Fruit fly (Drosophila melanogaster): ENCODE data around the gene Idgf4.
A peak's percentile ranks its signal among the peaks of the same experiment; 100 is the strongest.

Idgf4 gene

DNA sequence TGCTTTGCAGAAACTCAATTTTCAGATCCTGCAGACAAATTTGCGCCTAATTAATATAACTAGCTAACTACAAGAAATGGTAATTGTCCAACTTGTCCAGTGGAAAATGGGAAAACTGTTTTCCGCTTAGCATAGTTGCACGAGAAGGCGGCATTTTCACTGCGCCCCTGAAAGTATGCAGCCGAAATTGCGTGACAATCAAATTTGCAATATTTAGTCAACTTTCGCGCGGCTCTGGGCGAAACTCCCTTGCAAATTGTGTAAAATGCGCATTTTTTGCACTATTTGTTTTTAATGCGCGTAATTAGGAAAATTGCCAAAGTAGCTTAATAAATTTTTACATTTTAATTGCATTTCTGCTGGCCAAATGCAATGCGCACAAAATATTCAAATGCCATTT is 41.1 kb downstream of the Idgf4 start:
- TF ChIP-seq Hnf4 (GFP tag; optimal IDR thresholded peaks at IDR 0.05) (no peak), Myc (optimal IDR thresholded peaks at IDR 0.05) (peak; percentile 58), br (GFP tag; optimal IDR thresholded peaks at IDR 0.05) (no peak), fru (GFP tag; optimal IDR thresholded peaks at IDR 0.05) (no peak), Dif (GFP tag; optimal IDR thresholded peaks at IDR 0.05; ENCODE audit: partially characterized antibody) (no peak)

dm6 chrX:9885363-9885762 is 45.4 kb downstream of the Idgf4 start:
- TF ChIP-seq Rel (GFP tag; optimal IDR thresholded peaks at IDR 0.05) (no peak), Rel (tag; optimal IDR thresholded peaks at IDR 0.05) (peak; percentile 78), CrebA (GFP tag; optimal IDR thresholded peaks at IDR 0.05; ENCODE audit: borderline replicate concordance) (no peak)

DNA sequence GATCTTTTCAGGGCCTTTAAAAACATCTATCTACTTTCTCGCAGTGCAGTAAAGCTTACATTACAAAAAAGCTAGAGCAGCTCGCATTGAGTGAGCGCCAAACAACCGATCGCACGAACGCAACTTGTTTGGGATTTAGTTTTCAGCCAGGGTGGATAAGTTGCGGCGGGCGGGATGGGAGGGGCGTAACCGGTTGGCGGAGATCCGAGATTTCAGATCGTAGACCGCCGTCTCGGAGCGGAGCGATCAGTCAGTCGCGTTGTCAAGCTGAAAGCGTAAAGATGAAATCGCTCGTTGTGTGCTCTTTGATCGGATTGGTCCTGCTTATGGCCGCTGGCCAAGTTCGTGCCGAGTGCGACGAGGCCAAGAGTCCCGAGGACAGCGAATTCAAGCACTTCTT is 46.5 kb downstream of the Idgf4 start, which contains the start of gene CG9691:
CG9691 (plus strand) TSS at position 222 of the 400 bp plus-strand sequence.
- peak; percentile 1 for TF ChIP-seq HLH106 (tag; optimal IDR thresholded peaks at IDR 0.05)
- no peak for TF ChIP-seq dsf (GFP tag; optimal IDR thresholded peaks at IDR 0.05; ENCODE audit: borderline replicate concordance)
- TF ChIP-seq ey (GFP tag; optimal IDR thresholded peaks at IDR 0.05) = no peak
- TF ChIP-seq CrebA (GFP tag; optimal IDR thresholded peaks at IDR 0.05; ENCODE audit: borderline replicate concordance) = no peak
- TF ChIP-seq OdsH (GFP tag; optimal IDR thresholded peaks at IDR 0.05) = peak; percentile 17
- TF ChIP-seq N (GFP tag; optimal IDR thresholded peaks at IDR 0.05) = no peak
- TF ChIP-seq Hnf4 (GFP tag; optimal IDR thresholded peaks at IDR 0.05) = peak; percentile 8
- no peak for TF ChIP-seq sage (GFP tag; optimal IDR thresholded peaks at IDR 0.05)
- no peak for TF ChIP-seq Mio (GFP tag; optimal IDR thresholded peaks at IDR 0.05)
- no peak for TF ChIP-seq Abd-B (GFP tag; optimal IDR thresholded peaks at IDR 0.05)
- TF ChIP-seq Dfd (GFP tag; optimal IDR thresholded peaks at IDR 0.05) = no peak
- TF ChIP-seq Rel (GFP tag; optimal IDR thresholded peaks at IDR 0.05) = no peak
- no peak for TF ChIP-seq Rel (tag; optimal IDR thresholded peaks at IDR 0.05)
- no peak for TF ChIP-seq woc (GFP tag; optimal IDR thresholded peaks at IDR 0.05)
- TF ChIP-seq br (GFP tag; optimal IDR thresholded peaks at IDR 0.05) = no peak
- TF ChIP-seq Vsx2 (GFP tag; optimal IDR thresholded peaks at IDR 0.05; ENCODE audit: partially characterized antibody) = peak; percentile 58
- peak; percentile 1 for TF ChIP-seq rgr (GFP tag; optimal IDR thresholded peaks at IDR 0.05)
- no peak for TF ChIP-seq Hr83 (GFP tag; optimal IDR thresholded peaks at IDR 0.05; ENCODE audit: poor library complexity, severe bottlenecking)
- TF ChIP-seq Myc (optimal IDR thresholded peaks at IDR 0.05) = no peak
- TF ChIP-seq dl (GFP tag; optimal IDR thresholded peaks at IDR 0.05; ENCODE audit: insufficient read depth in 1 of 2, partially characterized antibody in 2 of 2) = no peak
- TF ChIP-seq Hr78 (GFP tag; optimal IDR thresholded peaks at IDR 0.05) = no peak
- TF ChIP-seq lola (GFP tag; optimal IDR thresholded peaks at IDR 0.05) = no peak
- TF ChIP-seq sv (GFP tag; optimal IDR thresholded peaks at IDR 0.05) = no peak
- TF ChIP-seq tai (GFP tag; optimal IDR thresholded peaks at IDR 0.05) = no peak
- no peak for TF ChIP-seq fru (GFP tag; optimal IDR thresholded peaks at IDR 0.05)
- TF ChIP-seq CG9705 (GFP tag; optimal IDR thresholded peaks at IDR 0.05) = no peak
- no peak for TF ChIP-seq usp (GFP tag; optimal IDR thresholded peaks at IDR 0.05)
- no peak for TF ChIP-seq h (GFP tag; optimal IDR thresholded peaks at IDR 0.05)
- no peak for TF ChIP-seq Dif (GFP tag; optimal IDR thresholded peaks at IDR 0.05; ENCODE audit: partially characterized antibody)
- TF ChIP-seq dmrt93B (GFP tag; optimal IDR thresholded peaks at IDR 0.05) = no peak
- peak; percentile 40 for TF ChIP-seq Sp1 (GFP tag; optimal IDR thresholded peaks at IDR 0.05)
- no peak for TF ChIP-seq psq (GFP tag; optimal IDR thresholded peaks at IDR 0.05)
- TF ChIP-seq foxo (GFP tag; optimal IDR thresholded peaks at IDR 0.05) = no peak
- no peak for TF ChIP-seq jim (GFP tag; optimal IDR thresholded peaks at IDR 0.05)
- no peak for TF ChIP-seq CG32264 (GFP tag; optimal IDR thresholded peaks at IDR 0.05)
- TF ChIP-seq pan (optimal IDR thresholded peaks at IDR 0.05) = no peak
- TF ChIP-seq Jra (GFP tag; optimal IDR thresholded peaks at IDR 0.05) = no peak

- TF ChIP-seq HLH106 (tag; optimal IDR thresholded peaks at IDR 0.05) = no peak
- no peak for TF ChIP-seq Hr83 (GFP tag; optimal IDR thresholded peaks at IDR 0.05; ENCODE audit: poor library complexity, severe bottlenecking)
- TF ChIP-seq Myc (optimal IDR thresholded peaks at IDR 0.05) = no peak
- no peak for TF ChIP-seq br (GFP tag; optimal IDR thresholded peaks at IDR 0.05)
Measured at dm6 chrX:9882900-9883299, 47.8 kb downstream of the Idgf4 start.

Data from whole organism, wandering third instar larva.